Worm (Caenorhabditis elegans): ENCODE data around the gene R02D5.9.

R02D5.9 gene

DNA sequence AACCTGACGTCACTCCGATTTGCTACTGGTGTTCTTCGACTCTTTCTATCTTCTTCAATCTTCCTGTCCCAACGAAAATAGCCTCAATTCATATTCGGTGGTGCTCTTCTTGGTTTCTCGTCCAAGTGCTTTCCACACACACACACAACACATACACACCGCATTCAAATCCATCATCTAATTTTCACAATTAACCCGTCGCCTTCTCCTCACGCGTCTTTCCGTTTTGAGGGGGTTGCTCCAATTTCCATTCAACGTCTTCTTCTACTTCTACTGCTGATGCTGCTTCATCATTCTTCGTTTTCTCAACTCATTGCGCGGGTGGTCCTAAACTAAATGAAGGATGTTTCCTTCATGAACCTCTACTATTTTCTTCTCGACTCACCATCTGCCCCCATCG is 19.8 kb downstream of the R02D5.9 start:
- TF ChIP-seq ces-1 (GFP tag; optimal IDR thresholded peaks at IDR 0.05) (peak; percentile 92), ceh-43 (GFP tag; optimal IDR thresholded peaks at IDR 0.05) (no peak), ham-2 (GFP tag; optimal IDR thresholded peaks at IDR 0.05) (no peak), zip-8 (tag; optimal IDR thresholded peaks at IDR 0.05) (no peak), sptf-1 (tag; optimal IDR thresholded peaks at IDR 0.05) (peak; percentile 2), elt-3 (tag; optimal IDR thresholded peaks at IDR 0.05) (no peak), nhr-2 (tag; optimal IDR thresholded peaks at IDR 0.05) (no peak), elt-1 (tag; optimal IDR thresholded peaks at IDR 0.05; ENCODE audit: borderline replicate concordance, insufficient read depth) (no peak), ceh-39 (tag; optimal IDR thresholded peaks at IDR 0.05) (no peak), drap-1 (GFP tag; optimal IDR thresholded peaks at IDR 0.05) (peak; percentile 55), ceh-83 (GFP tag; optimal IDR thresholded peaks at IDR 0.05) (no peak), M03D4.4 (tag; optimal IDR thresholded peaks at IDR 0.05) (no peak), unc-39 (tag; optimal IDR thresholded peaks at IDR 0.05) (no peak), bed-3 (GFP tag; optimal IDR thresholded peaks at IDR 0.05) (no peak), nhr-28 (tag; optimal IDR thresholded peaks at IDR 0.05) (no peak), flh-1 (GFP tag; optimal IDR thresholded peaks at IDR 0.05) (no peak), ztf-11 (tag; optimal IDR thresholded peaks at IDR 0.05) (no peak), sem-2 (GFP tag; optimal IDR thresholded peaks at IDR 0.05) (no peak)

ce11 chrV:14484582-14484981 is 26.3 kb downstream of the R02D5.9 start, which contains the start of gene R02D5.4:
Gene R02D5.4 (minus strand): TSS chrV:14484682.
- TF ChIP-seq elt-1 (tag; optimal IDR thresholded peaks at IDR 0.05; ENCODE audit: borderline replicate concordance, insufficient read depth) (no peak), unc-120 (tag; optimal IDR thresholded peaks at IDR 0.05; ENCODE audit: poor library complexity, severe bottlenecking) (no peak), bed-3 (GFP tag; optimal IDR thresholded peaks at IDR 0.05) (no peak), drap-1 (GFP tag; optimal IDR thresholded peaks at IDR 0.05) (no peak), pha-4 (tag; optimal IDR thresholded peaks at IDR 0.05) (no peak), nhr-237 (tag; optimal IDR thresholded peaks at IDR 0.05) (no peak), ham-2 (GFP tag; optimal IDR thresholded peaks at IDR 0.05) (no peak), unc-39 (tag; optimal IDR thresholded peaks at IDR 0.05) (no peak), nhr-2 (tag; optimal IDR thresholded peaks at IDR 0.05) (no peak), sem-2 (GFP tag; optimal IDR thresholded peaks at IDR 0.05) (no peak), tbx-8 (GFP tag; optimal IDR thresholded peaks at IDR 0.05) (no peak), flh-1 (GFP tag; optimal IDR thresholded peaks at IDR 0.05) (no peak), zip-8 (tag; optimal IDR thresholded peaks at IDR 0.05) (no peak), ceh-39 (tag; optimal IDR thresholded peaks at IDR 0.05) (no peak), mab-5 (tag; optimal IDR thresholded peaks at IDR 0.05) (no peak), ces-1 (GFP tag; optimal IDR thresholded peaks at IDR 0.05) (no peak), unc-62 (GFP tag; optimal IDR thresholded peaks at IDR 0.05) (no peak), ceh-83 (GFP tag; optimal IDR thresholded peaks at IDR 0.05) (no peak), blmp-1 (tag; optimal IDR thresholded peaks at IDR 0.05) (no peak)

ce11 chrV:14482728-14483210 is 28.2 kb downstream of the R02D5.9 start, which contains the start of gene R02D5.3:
Gene R02D5.3 (plus strand): TSS chrV:14483160.
- TF ChIP-seq blmp-1 (tag; optimal IDR thresholded peaks at IDR 0.05), result no peak
- TF ChIP-seq elt-3 (tag; optimal IDR thresholded peaks at IDR 0.05), result no peak
- no peak for TF ChIP-seq lin-32 (GFP tag; optimal IDR thresholded peaks at IDR 0.05)
- TF ChIP-seq nhr-2 (tag; optimal IDR thresholded peaks at IDR 0.05), result no peak
- TF ChIP-seq ztf-11 (tag; optimal IDR thresholded peaks at IDR 0.05), result no peak
- TF ChIP-seq unc-39 (tag; optimal IDR thresholded peaks at IDR 0.05), result no peak
- TF ChIP-seq lin-13 (tag; optimal IDR thresholded peaks at IDR 0.05), result no peak
- TF ChIP-seq ham-2 (GFP tag; optimal IDR thresholded peaks at IDR 0.05), result no peak
- TF ChIP-seq mep-1 (tag; optimal IDR thresholded peaks at IDR 0.05), result no peak
- TF ChIP-seq mls-2 (tag; optimal IDR thresholded peaks at IDR 0.05), result no peak
- TF ChIP-seq elt-1 (tag; optimal IDR thresholded peaks at IDR 0.05; ENCODE audit: borderline replicate concordance, insufficient read depth), result no peak
- no peak for TF ChIP-seq nhr-237 (tag; optimal IDR thresholded peaks at IDR 0.05)
- TF ChIP-seq lsy-2 (tag; optimal IDR thresholded peaks at IDR 0.05), result no peak
- TF ChIP-seq sem-2 (GFP tag; optimal IDR thresholded peaks at IDR 0.05), result no peak
- TF ChIP-seq M03D4.4 (tag; optimal IDR thresholded peaks at IDR 0.05), result no peak

ce11 chrV:14481987-14482386 is 28.9 kb downstream of the R02D5.9 start, which contains the start of gene R02D5.10:
Gene R02D5.10 (plus strand): TSS chrV:14482287.
- no peak for TF ChIP-seq lsy-2 (tag; optimal IDR thresholded peaks at IDR 0.05)
- TF ChIP-seq bed-3 (GFP tag; optimal IDR thresholded peaks at IDR 0.05), result no peak
- TF ChIP-seq nhr-76 (tag; optimal IDR thresholded peaks at IDR 0.05), result no peak
- no peak for TF ChIP-seq M03D4.4 (tag; optimal IDR thresholded peaks at IDR 0.05)
- TF ChIP-seq elt-1 (tag; optimal IDR thresholded peaks at IDR 0.05; ENCODE audit: borderline replicate concordance, insufficient read depth), result no peak
- no peak for TF ChIP-seq ceh-83 (GFP tag; optimal IDR thresholded peaks at IDR 0.05)
- TF ChIP-seq sem-2 (GFP tag; optimal IDR thresholded peaks at IDR 0.05), result no peak
- no peak for TF ChIP-seq drap-1 (GFP tag; optimal IDR thresholded peaks at IDR 0.05)
- no peak for TF ChIP-seq nhr-28 (tag; optimal IDR thresholded peaks at IDR 0.05)
- TF ChIP-seq zip-8 (tag; optimal IDR thresholded peaks at IDR 0.05), result no peak
- no peak for TF ChIP-seq lin-13 (tag; optimal IDR thresholded peaks at IDR 0.05)
- TF ChIP-seq hlh-1 (tag; optimal IDR thresholded peaks at IDR 0.05), result no peak
- TF ChIP-seq ceh-39 (tag; optimal IDR thresholded peaks at IDR 0.05), result no peak
- TF ChIP-seq unc-62 (GFP tag; optimal IDR thresholded peaks at IDR 0.05), result no peak
- no peak for TF ChIP-seq unc-120 (tag; optimal IDR thresholded peaks at IDR 0.05; ENCODE audit: poor library complexity, severe bottlenecking)
- no peak for TF ChIP-seq blmp-1 (tag; optimal IDR thresholded peaks at IDR 0.05)
- no peak for TF ChIP-seq cnd-1 (tag; optimal IDR thresholded peaks at IDR 0.05)
- no peak for TF ChIP-seq mls-2 (tag; optimal IDR thresholded peaks at IDR 0.05)
- TF ChIP-seq elt-3 (tag; optimal IDR thresholded peaks at IDR 0.05), result no peak

All from whole organism, mixed stage, embryonic.